Fruit fly (Drosophila melanogaster) whole organism, embryonic: Measurements from ENCODE around the gene mRpL30.

Experiments
- Adf1 ChIP-seq: fragments of 200-800 bp; sonication (Bioruptor generic); IDR thresholded peaks from 2 replicates; pipeline ENCODE4 v1.3.6; 2022; ENCODE audit warnings: missing biosample characterization, missing genetic modification characterization
- Atf3 ChIP-seq: fragments of 200-800 bp; sonication (Bioruptor generic); optimal IDR thresholded peaks from 3 replicates; lab custom pipeline; 2016; ENCODE audit warnings: missing biosample characterization, missing genetic modification characterization
- Bteb2 ChIP-seq: fragments of 200-800 bp; sonication (Bioruptor generic); optimal IDR thresholded peaks from 2 replicates; lab custom pipeline; 2016; ENCODE audit warnings: missing biosample characterization, missing genetic modification characterization
- CG1024 ChIP-seq: fragments of 200-800 bp; sonication (Bioruptor generic); IDR thresholded peaks from 2 replicates; pipeline ENCODE4 v1.3.6; 2022; ENCODE audit warnings: missing biosample characterization, missing genetic modification characterization
- CG12219 ChIP-seq: fragments of 200-800 bp; sonication (Bioruptor generic); optimal IDR thresholded peaks from 3 replicates; lab custom pipeline; 2018; ENCODE audit warnings: missing biosample characterization, mild to moderate bottlenecking, missing genetic modification characterization
- CG13123 ChIP-seq: fragments of 200-800 bp; sonication (Bioruptor generic); optimal IDR thresholded peaks from 2 replicates; lab custom pipeline; 2016; ENCODE audit warnings: missing biosample characterization, missing genetic modification characterization
- CG13296 ChIP-seq: fragments of 200-800 bp; sonication (Bioruptor generic); optimal IDR thresholded peaks from 3 replicates; lab custom pipeline; 2018; ENCODE audit warnings: missing biosample characterization, mild to moderate bottlenecking, missing genetic modification characterization
- CG13424 ChIP-seq: fragments of 200-800 bp; sonication (Bioruptor generic); optimal IDR thresholded peaks from 2 replicates; lab custom pipeline; 2019; ENCODE audit warnings: missing biosample characterization, mild to moderate bottlenecking, missing genetic modification characterization, moderate library complexity
- CG17385 ChIP-seq: fragments of 200-800 bp; sonication (Bioruptor generic); optimal IDR thresholded peaks from 3 replicates; lab custom pipeline; 2018; ENCODE audit warnings: missing biosample characterization, mild to moderate bottlenecking, missing genetic modification characterization
- CG31365 ChIP-seq: fragments of 200-800 bp; sonication (Bioruptor generic); optimal IDR thresholded peaks from 2 replicates; lab custom pipeline; 2018; ENCODE audit warnings: missing biosample characterization, mild to moderate bottlenecking, missing genetic modification characterization
- CG31388 ChIP-seq: fragments of 200-800 bp; sonication (Bioruptor generic); optimal IDR thresholded peaks from 2 replicates; lab custom pipeline; 2016; ENCODE audit warnings: missing biosample characterization, missing genetic modification characterization
- CG3163 ChIP-seq: fragments of 200-800 bp; sonication (Bioruptor generic); optimal IDR thresholded peaks from 3 replicates; lab custom pipeline; 2016; ENCODE audit warnings: missing biosample characterization, missing genetic modification characterization
- CG32532 ChIP-seq: fragments of 200-800 bp; sonication (Bioruptor generic); IDR thresholded peaks from 2 replicates; pipeline ENCODE4 v1.3.6; 2022; ENCODE audit warnings: missing biosample characterization, missing genetic modification characterization
- CG4820 ChIP-seq: fragments of 200-800 bp; sonication (Bioruptor generic); optimal IDR thresholded peaks from 3 replicates; lab custom pipeline; 2016; ENCODE audit warnings: missing biosample characterization, missing genetic modification characterization
- CG5245 ChIP-seq: fragments of 200-800 bp; sonication (Bioruptor generic); optimal IDR thresholded peaks from 3 replicates; lab custom pipeline; 2016; ENCODE audit warnings: missing biosample characterization, missing genetic modification characterization
- CG5953 ChIP-seq: fragments of 200-800 bp; sonication (Bioruptor generic); IDR thresholded peaks from 2 replicates; pipeline ENCODE4 v1.3.6; 2022; ENCODE audit warnings: missing biosample characterization, missing genetic modification characterization
- CG6813 ChIP-seq: fragments of 200-800 bp; sonication (Bioruptor generic); optimal IDR thresholded peaks from 2 replicates; lab custom pipeline; 2017; ENCODE audit warnings: missing biosample characterization, missing genetic modification characterization, mild to moderate bottlenecking, moderate library complexity, missing genetic modification reagents
- CG7271 ChIP-seq: fragments of 200-800 bp; sonication (Bioruptor generic); optimal IDR thresholded peaks from 2 replicates; lab custom pipeline; 2018; ENCODE audit warnings: missing biosample characterization, mild to moderate bottlenecking, missing genetic modification characterization, moderate library complexity
- CG7372 ChIP-seq: fragments of 200-800 bp; sonication (Bioruptor generic); IDR thresholded peaks from 2 replicates; pipeline ENCODE4 v1.3.6; 2022; ENCODE audit warnings: missing biosample characterization, missing genetic modification characterization
- CG8290 ChIP-seq, 3 experiments: fragments of 200-800 bp; sonication (Bioruptor generic); optimal IDR thresholded peaks; 2 replicates each; lab custom pipeline; 2016 to 2019; ENCODE audit warnings: missing biosample characterization in 3 of 3, missing genetic modification characterization in 3 of 3, mild to moderate bottlenecking in 2 of 3, moderate library complexity in 1 of 3
- CG9215 ChIP-seq: fragments of 200-800 bp; sonication (Bioruptor generic); IDR thresholded peaks from 2 replicates; pipeline ENCODE4 v1.3.6; 2022; ENCODE audit warnings: missing biosample characterization, missing genetic modification characterization
- CG9817 ChIP-seq: fragments of 200-800 bp; sonication (Bioruptor generic); optimal IDR thresholded peaks from 2 replicates; lab custom pipeline; 2018; ENCODE audit warnings: missing biosample characterization, mild to moderate bottlenecking, missing genetic modification characterization, moderate library complexity
- Camta ChIP-seq: fragments of 200-800 bp; sonication (Bioruptor generic); optimal IDR thresholded peaks from 2 replicates; lab custom pipeline; 2016; ENCODE audit warnings: missing biosample characterization, missing genetic modification characterization
- Dad ChIP-seq: fragments of 200-800 bp; sonication (Bioruptor generic); optimal IDR thresholded peaks from 3 replicates; lab custom pipeline; 2016; ENCODE audit warnings: missing biosample characterization, missing genetic modification characterization
- Dek ChIP-seq: fragments of 200-800 bp; sonication (Bioruptor generic); optimal IDR thresholded peaks from 3 replicates; lab custom pipeline; 2019; ENCODE audit warnings: missing biosample characterization, mild to moderate bottlenecking, missing genetic modification characterization, moderate library complexity
- Dip2 ChIP-seq: fragments of 200-800 bp; sonication (Bioruptor generic); IDR thresholded peaks from 2 replicates; pipeline ENCODE4 v1.3.6; 2022; ENCODE audit warnings: missing biosample characterization, missing genetic modification characterization
- Dp ChIP-seq: fragments of 200-800 bp; sonication (Bioruptor generic); optimal IDR thresholded peaks from 2 replicates; lab custom pipeline; 2018; ENCODE audit warnings: missing biosample characterization, mild to moderate bottlenecking, missing genetic modification characterization, moderate library complexity
- Fer2 ChIP-seq: fragments of 200-800 bp; sonication (Bioruptor generic); optimal IDR thresholded peaks from 2 replicates; lab custom pipeline; 2018; ENCODE audit warnings: missing biosample characterization, mild to moderate bottlenecking, missing genetic modification characterization, moderate library complexity
- Hmx ChIP-seq: fragments of 200-800 bp; sonication (Bioruptor generic); optimal IDR thresholded peaks from 2 replicates; lab custom pipeline; 2016; ENCODE audit warnings: missing biosample characterization, missing genetic modification characterization
- Hr3 ChIP-seq: fragments of 200-800 bp; sonication (Bioruptor generic); optimal IDR thresholded peaks from 3 replicates; lab custom pipeline; 2016; ENCODE audit warnings: missing biosample characterization, missing genetic modification characterization
- Hsf ChIP-seq: fragments of 200-800 bp; sonication (Bioruptor generic); optimal IDR thresholded peaks from 3 replicates; lab custom pipeline; 2016; ENCODE audit warnings: missing biosample characterization, missing genetic modification characterization
- MESR4 ChIP-seq: fragments of 200-800 bp; sonication (Bioruptor generic); optimal IDR thresholded peaks from 2 replicates; lab custom pipeline; 2018; ENCODE audit warnings: missing biosample characterization, mild to moderate bottlenecking, missing genetic modification characterization, moderate library complexity
- Mes4 ChIP-seq: fragments of 200-800 bp; sonication (Bioruptor generic); optimal IDR thresholded peaks from 2 replicates; lab custom pipeline; 2016; ENCODE audit warnings: missing biosample characterization, missing genetic modification characterization
- Myb ChIP-seq: fragments of 200-800 bp; sonication (Bioruptor generic); optimal IDR thresholded peaks from 2 replicates; lab custom pipeline; 2016; ENCODE audit warnings: missing biosample characterization, missing genetic modification characterization
- Opbp ChIP-seq: fragments of 200-800 bp; sonication (Bioruptor generic); IDR thresholded peaks from 3 replicates; pipeline ENCODE4 v1.3.6; 2022; ENCODE audit warnings: missing biosample characterization, missing genetic modification characterization; ENCODE audit not compliant: partially characterized antibody
- Usf ChIP-seq: fragments of 200-800 bp; sonication (Bioruptor generic); optimal IDR thresholded peaks from 2 replicates; lab custom pipeline; 2017; ENCODE audit warnings: missing genotype, missing biosample characterization, missing genetic modification characterization
- Xbp1 ChIP-seq: fragments of 200-800 bp; sonication (Bioruptor generic); optimal IDR thresholded peaks from 3 replicates; lab custom pipeline; 2016; ENCODE audit warnings: missing biosample characterization, mild to moderate bottlenecking, missing genetic modification characterization
- ase ChIP-seq: fragments of 200-800 bp; sonication (Bioruptor generic); IDR thresholded peaks from 3 replicates; pipeline ENCODE4 v1.3.6; 2022; ENCODE audit warnings: missing biosample characterization, missing genetic modification characterization
- br ChIP-seq: fragments of >200 bp; optimal IDR thresholded peaks from 2 replicates; lab custom pipeline; 2017
- croc ChIP-seq: fragments of 200-800 bp; sonication (Bioruptor generic); conservative IDR thresholded peaks from 3 replicates; pipeline ENCODE4 v1.3.6; 2022; ENCODE audit warnings: missing biosample characterization, missing genetic modification characterization
- disco-r ChIP-seq: fragments of 200-800 bp; sonication (Bioruptor generic); optimal IDR thresholded peaks from 2 replicates; lab custom pipeline; 2016; ENCODE audit warnings: missing biosample characterization, missing genetic modification characterization
- fd96Cb ChIP-seq: fragments of 200-800 bp; sonication (Bioruptor generic); optimal IDR thresholded peaks from 2 replicates; lab custom pipeline; 2018; ENCODE audit warnings: missing biosample characterization, mild to moderate bottlenecking, missing genetic modification characterization, moderate library complexity
- ftz-f1 ChIP-seq: fragments of 200-800 bp; sonication (Bioruptor generic); optimal IDR thresholded peaks from 2 replicates; lab custom pipeline; 2016; ENCODE audit warnings: missing biosample characterization, missing genetic modification characterization
- gce ChIP-seq: fragments of 200-800 bp; sonication (Bioruptor generic); IDR thresholded peaks from 3 replicates; pipeline ENCODE4 v1.3.6; 2022; ENCODE audit warnings: missing biosample characterization, missing genetic modification characterization
- gt ChIP-seq: fragments of 200-800 bp; sonication (Bioruptor generic); IDR thresholded peaks from 2 replicates; pipeline ENCODE4 v1.3.6; 2022; ENCODE audit warnings: missing biosample characterization, missing genetic modification characterization
- nau ChIP-seq: fragments of 200-800 bp; sonication (Bioruptor generic); optimal IDR thresholded peaks from 3 replicates; lab custom pipeline; 2017; ENCODE audit warnings: missing biosample characterization, mild to moderate bottlenecking, missing genetic modification characterization, missing genetic modification reagents
- peb ChIP-seq: fragments of 200-800 bp; sonication (Bioruptor generic); IDR thresholded peaks from 2 replicates; pipeline ENCODE4 v1.3.6; 2022; ENCODE audit warnings: missing biosample characterization, missing genetic modification characterization
- tap ChIP-seq: fragments of 200-800 bp; optimal IDR thresholded peaks from 3 replicates; lab custom pipeline; 2019; ENCODE audit warnings: missing biosample characterization, mild to moderate bottlenecking, missing genetic modification characterization, moderate library complexity
- tgo ChIP-seq: fragments of 200-800 bp; sonication (Bioruptor generic); IDR thresholded peaks from 3 replicates; pipeline ENCODE4 v1.3.6; 2022; ENCODE audit warnings: missing biosample characterization, missing genetic modification characterization
- tll ChIP-seq, 2 experiments: fragments of 200-800 bp in 1 of 2; fragments of >200 bp in 1 of 2; sonication (Bioruptor generic) in 1 of 2; optimal IDR thresholded peaks; 2 replicates each; lab custom pipeline; 2017 to 2019; ENCODE audit warnings: missing biosample characterization in 2 of 2, missing genetic modification characterization in 2 of 2, mild to moderate bottlenecking in 1 of 2, moderate library complexity in 1 of 2
- usp ChIP-seq: fragments of >200 bp; optimal IDR thresholded peaks from 2 replicates; lab custom pipeline; 2017; ENCODE audit warnings: missing biosample characterization, missing genetic modification characterization

Gene mRpL30

dm6 chrX:4687778-4688399 is 40.2 kb downstream of the mRpL30 start, which contains the start of gene ctp (continued):
- peak; percentile 45 for TF ChIP-seq MESR4
- no peak for TF ChIP-seq Camta (GFP tag; lab: Kevin White, UChicago)
- TF ChIP-seq CG1024: no peak
- no peak for TF ChIP-seq CG5245 (GFP tag; lab: Kevin White, UChicago)
- TF ChIP-seq CG9215 (GFP tag; lab: Robert Waterston, UW): peak; percentile 28; the same call in 1 of the 2 replicates
- peak; percentile 35 for TF ChIP-seq tap (tag; lab: Kevin White, UChicago)
- no peak for TF ChIP-seq Dip2 (GFP tag; lab: Robert Waterston, UW)
- TF ChIP-seq Usf (GFP tag; lab: Kevin White, UChicago): no peak
- peak; percentile 35 for TF ChIP-seq Hr3 (GFP tag; lab: Kevin White, UChicago)
- no peak for TF ChIP-seq CG31388 (GFP tag; lab: Kevin White, UChicago)
- TF ChIP-seq Hmx (GFP tag; lab: Kevin White, UChicago): no peak
- peak; percentile 95 for TF ChIP-seq CG8290 (GFP tag; optimal IDR thresholded peaks at IDR 0.05; lab: Kevin White, UChicago)
- TF ChIP-seq CG8290 (tag; optimal IDR thresholded peaks at IDR 0.05; lab: Kevin White, UChicago): peak; percentile 90 to 93
- TF ChIP-seq gce (GFP tag; lab: Robert Waterston, UW): no peak
- no peak for TF ChIP-seq br (lab: Kevin White, UChicago)
- TF ChIP-seq croc (GFP tag; lab: Robert Waterston, UW): no peak
- no peak for TF ChIP-seq Mes4
- peak; percentile 45; the same call in 1 of the 2 replicates for TF ChIP-seq Adf1 (GFP tag; lab: Robert Waterston, UW)
- peak in 1 of 2 experiments; percentile 59 for TF ChIP-seq tll (GFP tag; optimal IDR thresholded peaks at IDR 0.05; lab: Kevin White, UChicago)
- TF ChIP-seq CG3163 (GFP tag; lab: Kevin White, UChicago): peak; percentile 34
- TF ChIP-seq CG7271: no peak
- peak; percentile 55 for TF ChIP-seq Xbp1 (GFP tag; lab: Kevin White, UChicago)
- TF ChIP-seq Opbp (GFP tag; lab: Robert Waterston, UW): peak; percentile 58
- TF ChIP-seq CG31365 (tag; lab: Kevin White, UChicago): no peak
- peak; percentile 42 for TF ChIP-seq nau (GFP tag; lab: Kevin White, UChicago)
- peak; percentile 49 for TF ChIP-seq CG13424
- no peak for TF ChIP-seq CG13123 (GFP tag; lab: Kevin White, UChicago)
- no peak for TF ChIP-seq CG12219 (GFP tag; lab: Kevin White, UChicago)
- TF ChIP-seq Myb: peak; percentile 49
- TF ChIP-seq CG7372 (GFP tag; lab: Robert Waterston, UW): no peak
- TF ChIP-seq Atf3 (GFP tag; lab: Kevin White, UChicago): peak; percentile 0
- TF ChIP-seq peb (GFP tag; lab: Robert Waterston, UW): no peak
- peak; percentile 41 for TF ChIP-seq Hsf (GFP tag; lab: Kevin White, UChicago)
- peak; percentile 42 for TF ChIP-seq CG6813 (GFP tag; lab: Kevin White, UChicago)
- no peak for TF ChIP-seq usp
- TF ChIP-seq Dp: peak; percentile 11
- TF ChIP-seq ftz-f1 (GFP tag; lab: Kevin White, UChicago): peak; percentile 14
- peak; percentile 54 for TF ChIP-seq CG13296
- peak; percentile 35 for TF ChIP-seq disco-r (GFP tag; lab: Kevin White, UChicago)
- peak; percentile 21 for TF ChIP-seq Bteb2
- no peak for TF ChIP-seq Dad (GFP tag; lab: Kevin White, UChicago)
- no peak for TF ChIP-seq gt (GFP tag; lab: Robert Waterston, UW)
- TF ChIP-seq CG4820 (GFP tag; lab: Kevin White, UChicago): no peak
- no peak for TF ChIP-seq CG5953 (GFP tag; lab: Robert Waterston, UW)
- no peak for TF ChIP-seq ase (GFP tag; lab: Robert Waterston, UW)
- TF ChIP-seq Dek (tag; lab: Kevin White, UChicago): no peak
- peak; percentile 1 for TF ChIP-seq fd96Cb (tag; lab: Kevin White, UChicago)
- no peak for TF ChIP-seq Fer2 (tag; lab: Kevin White, UChicago)
- peak; percentile 41 for TF ChIP-seq CG17385
- TF ChIP-seq CG9817 (tag; lab: Kevin White, UChicago): peak; percentile 29
- peak; percentile 26; the same call in 2 of the 3 replicates for TF ChIP-seq tgo (GFP tag; lab: Robert Waterston, UW)
- peak; percentile 57; the same call in 1 of the 2 replicates for TF ChIP-seq CG32532 (GFP tag; lab: Robert Waterston, UW)
